Worm (Caenorhabditis elegans): Measurements from ENCODE around the gene cnc-11.

Gene cnc-11

ce11 chrV:1447724-1448123, 5.6 kb downstream of the cnc-11 start, which contains the start of gene cnc-3:
TSS of gene cnc-3 (plus strand) at chrV:1448004.
- TF ChIP-seq ceh-14 (tag; optimal IDR thresholded peaks at IDR 0.05), result no peak
- no peak for TF ChIP-seq odd-2 (tag; optimal IDR thresholded peaks at IDR 0.05)
- no peak for TF ChIP-seq ceh-24 (tag; optimal IDR thresholded peaks at IDR 0.05)
- TF ChIP-seq ets-4 (tag; optimal IDR thresholded peaks at IDR 0.05), result no peak

- TF ChIP-seq unc-3 (GFP tag; conservative IDR thresholded peaks at IDR 0.05) (no peak), unc-3 (tag; optimal IDR thresholded peaks at IDR 0.05) (no peak), ets-4 (tag; optimal IDR thresholded peaks at IDR 0.05) (no peak), ztf-16 (tag; optimal IDR thresholded peaks at IDR 0.05) (no peak), ceh-30 (tag; optimal IDR thresholded peaks at IDR 0.05) (no peak), ceh-2 (tag; optimal IDR thresholded peaks at IDR 0.05) (no peak), fkh-10 (GFP tag; optimal IDR thresholded peaks at IDR 0.05) (no peak), lin-11 (tag; optimal IDR thresholded peaks at IDR 0.05) (no peak), pat-9 (tag; optimal IDR thresholded peaks at IDR 0.05) (no peak), ceh-9 (tag; optimal IDR thresholded peaks at IDR 0.05) (no peak), sdc-2 (tag; optimal IDR thresholded peaks at IDR 0.05) (no peak)
These were observed 8.0 kb downstream of the cnc-11 start, which contains the start of gene cnc-2 for ce11 chrV:1450160-1450559. TSS of gene cnc-2 (minus strand) at chrV:1450183.

ce11 chrV:1451334-1451733, 9.2 kb downstream of the cnc-11 start, which contains the start of gene srj-23:
TSS of gene srj-23 (plus strand) at chrV:1451634.
- TF ChIP-seq rnt-1 (tag; optimal IDR thresholded peaks at IDR 0.05) (no peak), hlh-8 (tag; optimal IDR thresholded peaks at IDR 0.05) (no peak), pha-2 (tag; optimal IDR thresholded peaks at IDR 0.05) (no peak), pag-3 (tag; optimal IDR thresholded peaks at IDR 0.05; ENCODE audit: borderline replicate concordance) (no peak), ceh-31 (tag; optimal IDR thresholded peaks at IDR 0.05) (no peak), nhr-232 (tag; optimal IDR thresholded peaks at IDR 0.05) (no peak), unc-42 (tag; optimal IDR thresholded peaks at IDR 0.05) (no peak), lin-11 (tag; optimal IDR thresholded peaks at IDR 0.05) (no peak), dmd-4 (tag; optimal IDR thresholded peaks at IDR 0.05; ENCODE audit: borderline replicate concordance) (no peak), hlh-30 (tag; optimal IDR thresholded peaks at IDR 0.05; ENCODE audit: insufficient read depth) (no peak), tbx-7 (tag; optimal IDR thresholded peaks at IDR 0.05) (no peak), syd-9 (tag; optimal IDR thresholded peaks at IDR 0.05) (no peak), nhr-11 (tag; optimal IDR thresholded peaks at IDR 0.05) (no peak), sdc-2 (tag; optimal IDR thresholded peaks at IDR 0.05) (no peak), K02D7.2 (tag; optimal IDR thresholded peaks at IDR 0.05) (no peak), ref-2 (tag; optimal IDR thresholded peaks at IDR 0.05) (no peak), ttx-3 (tag; optimal IDR thresholded peaks at IDR 0.05) (no peak), ceh-22 (tag; optimal IDR thresholded peaks at IDR 0.05) (no peak), ceh-45 (GFP tag; IDR thresholded peaks at IDR 0.05) (no peak), hlh-13 (GFP tag; optimal IDR thresholded peaks at IDR 0.05) (no peak)

ce11 chrV:1454762-1455161, 12.6 kb downstream of the cnc-11 start, which contains the start of gene chil-14:
TSS of gene chil-14 (plus strand) at chrV:1455062.
- TF ChIP-seq F13H6.1 (tag; optimal IDR thresholded peaks at IDR 0.05) (no peak), hlh-30 (tag; optimal IDR thresholded peaks at IDR 0.05; ENCODE audit: insufficient read depth) (no peak), pax-1 (tag; optimal IDR thresholded peaks at IDR 0.05) (no peak), unc-3 (GFP tag; conservative IDR thresholded peaks at IDR 0.05) (no peak), unc-3 (tag; optimal IDR thresholded peaks at IDR 0.05) (no peak), ceh-18 (tag; optimal IDR thresholded peaks at IDR 0.05) (no peak), odd-2 (tag; optimal IDR thresholded peaks at IDR 0.05) (no peak), unc-55 (GFP tag; optimal IDR thresholded peaks at IDR 0.05) (no peak), lin-11 (tag; optimal IDR thresholded peaks at IDR 0.05) (no peak), hlh-8 (tag; optimal IDR thresholded peaks at IDR 0.05) (no peak)

- TF ChIP-seq tbx-2 (tag; optimal IDR thresholded peaks at IDR 0.05) (no peak), hlh-15 (tag; optimal IDR thresholded peaks at IDR 0.05) (no peak), sdc-2 (tag; optimal IDR thresholded peaks at IDR 0.05) (no peak), hlh-30 (tag; optimal IDR thresholded peaks at IDR 0.05; ENCODE audit: insufficient read depth) (no peak), ceh-19 (GFP tag; optimal IDR thresholded peaks at IDR 0.05) (no peak), pha-2 (tag; optimal IDR thresholded peaks at IDR 0.05) (no peak)
These were observed 13.1 kb downstream of the cnc-11 start for ce11 chrV:1455280-1455679.

All from whole organism, late embryonic.